Worm (Caenorhabditis elegans) whole organism, early embryonic: ENCODE results near the gene C13F10.8.

ENCODE experiments used
- ama-1 ChIP-seq: fragments of 150-350 bp; optimal IDR thresholded peaks from 2 replicates; lab custom pipeline; 2014
- ets-7 ChIP-seq: sonication (generic microtip); optimal IDR thresholded peaks from 2 replicates; lab custom pipeline; 2016; ENCODE audit warnings: missing genotype, missing genetic modification characterization, missing compliant biosample characterization
- flt-1 ChIP-seq: fragments of 200-800 bp; sonication (Bioruptor generic); IDR thresholded peaks from 2 replicates; pipeline ENCODE4 v1.3.6; 2022; ENCODE audit warnings: missing genetic modification characterization, missing compliant biosample characterization
- hmg-4 ChIP-seq: fragments of 200-800 bp; sonication (Bioruptor generic); optimal IDR thresholded peaks from 2 replicates; lab custom pipeline; 2018; ENCODE audit warnings: mild to moderate bottlenecking, missing genetic modification characterization, missing compliant biosample characterization
- hnd-1 ChIP-seq: sonication (generic microtip); optimal IDR thresholded peaks from 2 replicates; lab custom pipeline; 2016; ENCODE audit warnings: missing genetic modification characterization, missing compliant biosample characterization
- scrt-1 ChIP-seq: fragments of 200-800 bp; sonication (Bioruptor generic); IDR thresholded peaks from 2 replicates; pipeline ENCODE4 v1.3.6; 2022; ENCODE audit warnings: missing genetic modification characterization, missing compliant biosample characterization
- tbx-11 ChIP-seq: fragments of 200-800 bp; sonication (Bioruptor generic); IDR thresholded peaks from 2 replicates; pipeline ENCODE4 v1.3.6; 2022; ENCODE audit warnings: missing genetic modification characterization, missing compliant biosample characterization

ce11 chrV:7187295-7187694 is 33.5 kb downstream of the C13F10.8 start:
- TF ChIP-seq ama-1: no peak
- TF ChIP-seq hnd-1: no peak
- no peak for TF ChIP-seq hmg-4
- no peak for TF ChIP-seq flt-1
- no peak for TF ChIP-seq scrt-1 (GFP tag; lab: Robert Waterston, UW)
- TF ChIP-seq ets-7 (tag; lab: Kevin White, UChicago): no peak
- no peak for TF ChIP-seq tbx-11
